Worm (Caenorhabditis elegans) whole organism, L3 larva: ENCODE measurements around the gene mtm-3.

ENCODE experiments used
- R02D3.7 ChIP-seq: fragments of 150-350 bp; optimal IDR thresholded peaks from 2 replicates; lab custom pipeline; 2014; ENCODE audit warnings: missing biosample characterization, missing genetic modification characterization
- ZK546.5 ChIP-seq: sonication (generic microtip); optimal IDR thresholded peaks from 2 replicates; lab custom pipeline; 2017; ENCODE audit warnings: missing biosample characterization, missing genetic modification characterization
- aly-2 ChIP-seq: fragments of 150-350 bp; optimal IDR thresholded peaks from 2 replicates; lab custom pipeline; 2014; ENCODE audit warnings: missing biosample characterization, missing genetic modification characterization
- ama-1 ChIP-seq: fragments of 150-350 bp; optimal IDR thresholded peaks from 2 replicates; lab custom pipeline; 2018
- ceh-28 ChIP-seq: fragments of 150-350 bp; optimal IDR thresholded peaks from 2 replicates; lab custom pipeline; 2014; ENCODE audit warnings: missing biosample characterization, missing genetic modification reagents, missing genetic modification characterization
- ceh-82 ChIP-seq: fragments of 150-350 bp; optimal IDR thresholded peaks from 2 replicates; lab custom pipeline; 2014; ENCODE audit warnings: missing biosample characterization, missing genetic modification characterization
- ceh-9 ChIP-seq: sonication (generic microtip); optimal IDR thresholded peaks from 2 replicates; lab custom pipeline; 2018; ENCODE audit warnings: missing biosample characterization, missing genetic modification characterization
- daf-12 ChIP-seq: fragments of 150-350 bp; optimal IDR thresholded peaks from 2 replicates; lab custom pipeline; 2014; ENCODE audit warnings: missing biosample characterization, missing genetic modification reagents, missing genetic modification characterization
- egl-27 ChIP-seq: sonication (generic microtip); optimal IDR thresholded peaks from 4 replicates; lab custom pipeline; 2017; ENCODE audit warnings: missing biosample characterization, missing genetic modification reagents, missing genetic modification characterization
- elt-1 ChIP-seq: fragments of 150-350 bp; optimal IDR thresholded peaks from 2 replicates; lab custom pipeline; 2014; ENCODE audit warnings: missing biosample characterization, missing genetic modification characterization
- elt-2 ChIP-seq: sonication (generic microtip); optimal IDR thresholded peaks from 2 replicates; lab custom pipeline; 2016; ENCODE audit warnings: missing genetic modification reagents, mild to moderate bottlenecking, missing genetic modification characterization, missing compliant biosample characterization
- elt-3 ChIP-seq, 3 experiments: fragments of 150-350 bp in 1 of 3; sonication (generic microtip) in 2 of 3; optimal IDR thresholded peaks; 2 replicates in 2 of 3; 4 replicates in 1 of 3; lab custom pipeline; 2014 to 2017; ENCODE audit warnings: missing biosample characterization in 3 of 3, missing genetic modification characterization in 3 of 3
- fkh-10 ChIP-seq: sonication (generic microtip); optimal IDR thresholded peaks from 2 replicates; lab custom pipeline; 2017; ENCODE audit warnings: missing biosample characterization, missing genetic modification reagents, missing genetic modification characterization
- fkh-2 ChIP-seq: fragments of 150-350 bp; optimal IDR thresholded peaks from 2 replicates; lab custom pipeline; 2014; ENCODE audit warnings: missing biosample characterization, missing genetic modification reagents, missing genetic modification characterization
- fos-1 ChIP-seq: fragments of 150-350 bp; optimal IDR thresholded peaks from 2 replicates; lab custom pipeline; 2014; ENCODE audit warnings: missing biosample characterization, missing genetic modification characterization
- hmg-11 ChIP-seq: sonication (generic microtip); optimal IDR thresholded peaks from 2 replicates; lab custom pipeline; 2016; ENCODE audit warnings: missing genetic modification characterization, missing compliant biosample characterization
- jun-1 ChIP-seq: fragments of 150-350 bp; optimal IDR thresholded peaks from 2 replicates; lab custom pipeline; 2014; ENCODE audit warnings: missing biosample characterization, missing genetic modification reagents, missing genetic modification characterization
- lin-15B ChIP-seq: fragments of 150-350 bp; optimal IDR thresholded peaks from 2 replicates; lab custom pipeline; 2014; ENCODE audit warnings: missing biosample characterization, missing genetic modification characterization
- lin-39 ChIP-seq: fragments of 150-350 bp; optimal IDR thresholded peaks from 2 replicates; lab custom pipeline; 2018; ENCODE audit warnings: missing biosample characterization, missing genetic modification reagents, missing genetic modification characterization
- lsy-12 ChIP-seq: sonication (generic microtip); optimal IDR thresholded peaks from 2 replicates; lab custom pipeline; 2016; ENCODE audit warnings: mild to moderate bottlenecking, missing genetic modification characterization, missing compliant biosample characterization
- mdl-1 ChIP-seq: fragments of 150-350 bp; optimal IDR thresholded peaks from 2 replicates; lab custom pipeline; 2014; ENCODE audit warnings: missing biosample characterization, missing genetic modification characterization
- nfya-1 ChIP-seq: sonication (generic microtip); optimal IDR thresholded peaks from 2 replicates; lab custom pipeline; 2017; ENCODE audit warnings: missing genetic modification characterization, mild to moderate bottlenecking, missing compliant biosample characterization, antibody characterized with exemption, moderate library complexity; ENCODE audit not compliant: insufficient read depth
- nhr-12 ChIP-seq: fragments of 150-350 bp; optimal IDR thresholded peaks from 2 replicates; lab custom pipeline; 2014; ENCODE audit warnings: missing biosample characterization, missing genetic modification characterization
- nhr-23 ChIP-seq: fragments of 150-350 bp; optimal IDR thresholded peaks from 2 replicates; lab custom pipeline; 2014; ENCODE audit warnings: missing biosample characterization, missing genetic modification reagents, missing genetic modification characterization
- nhr-237 ChIP-seq: fragments of 150-350 bp; optimal IDR thresholded peaks from 2 replicates; lab custom pipeline; 2014; ENCODE audit warnings: missing biosample characterization, missing genetic modification characterization
- nhr-25 ChIP-seq: sonication (generic microtip); optimal IDR thresholded peaks from 2 replicates; lab custom pipeline; 2017; ENCODE audit warnings: missing biosample characterization, missing genetic modification characterization
- nhr-43 ChIP-seq: sonication (generic microtip); optimal IDR thresholded peaks from 2 replicates; lab custom pipeline; 2016; ENCODE audit warnings: mild to moderate bottlenecking, missing genetic modification characterization, missing compliant biosample characterization; ENCODE audit not compliant: poor library complexity, severe bottlenecking
- nhr-77 ChIP-seq: fragments of 150-350 bp; optimal IDR thresholded peaks from 2 replicates; lab custom pipeline; 2014; ENCODE audit warnings: missing biosample characterization, missing genetic modification characterization
- pha-4 ChIP-seq: fragments of 150-350 bp; optimal IDR thresholded peaks from 2 replicates; lab custom pipeline; 2014; ENCODE audit warnings: missing biosample characterization, missing genetic modification reagents, missing genetic modification characterization
- pqm-1 ChIP-seq: fragments of 150-350 bp; optimal IDR thresholded peaks from 2 replicates; lab custom pipeline; 2017; ENCODE audit warnings: missing biosample characterization, missing genetic modification characterization, inconsistent platforms
- sea-2 ChIP-seq: fragments of 150-350 bp; sonication (generic microtip); optimal IDR thresholded peaks from 4 replicates; lab custom pipeline; 2014; ENCODE audit warnings: missing biosample characterization, missing genetic modification reagents, missing genetic modification characterization
- skn-1 ChIP-seq: fragments of 150-350 bp; optimal IDR thresholded peaks from 2 replicates; lab custom pipeline; 2014; ENCODE audit warnings: missing biosample characterization, missing genetic modification characterization
- snpc-4 ChIP-seq: fragments of 150-350 bp; optimal IDR thresholded peaks from 2 replicates; lab custom pipeline; 2014; ENCODE audit warnings: missing biosample characterization, missing genetic modification characterization
- unc-62 ChIP-seq: fragments of 150-350 bp; sonication (generic microtip); optimal IDR thresholded peaks from 4 replicates; lab custom pipeline; 2014; ENCODE audit warnings: missing biosample characterization, missing genetic modification reagents, missing genetic modification characterization
- zag-1 ChIP-seq: fragments of 150-350 bp; optimal IDR thresholded peaks from 2 replicates; lab custom pipeline; 2014; ENCODE audit warnings: missing biosample characterization, missing genetic modification characterization
- ztf-11 ChIP-seq: fragments of 150-350 bp; optimal IDR thresholded peaks from 2 replicates; lab custom pipeline; 2014; ENCODE audit warnings: missing biosample characterization, missing genetic modification characterization
- ztf-4 ChIP-seq: fragments of 150-350 bp; optimal IDR thresholded peaks from 2 replicates; lab custom pipeline; 2014; ENCODE audit warnings: missing biosample characterization, missing genetic modification characterization

The mtm-3 gene

DNA sequence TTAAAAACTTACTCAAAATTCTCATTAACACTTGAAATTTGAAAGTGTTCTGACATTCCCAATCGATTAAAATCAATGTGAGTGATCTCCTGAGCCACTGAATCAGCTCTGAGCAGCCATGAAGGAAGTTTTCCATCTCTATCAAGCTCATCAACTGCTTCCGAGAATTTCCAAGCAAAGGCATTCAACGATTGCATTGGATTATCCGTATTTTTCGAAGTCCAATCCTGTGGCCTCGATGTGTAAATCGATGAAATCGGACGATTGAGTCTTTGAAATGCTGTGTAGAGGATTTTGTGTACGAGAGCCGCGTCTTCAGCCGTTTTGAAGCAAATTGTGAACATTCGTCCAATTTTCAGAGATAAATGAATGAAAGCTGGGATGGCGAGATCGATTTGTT is 4.3 kb downstream of the mtm-3 start:
- TF ChIP-seq ama-1 (lab: Kevin White, UChicago) (peak; percentile 67), R02D3.7 (tag; lab: Kevin White, UChicago) (no peak)

DNA sequence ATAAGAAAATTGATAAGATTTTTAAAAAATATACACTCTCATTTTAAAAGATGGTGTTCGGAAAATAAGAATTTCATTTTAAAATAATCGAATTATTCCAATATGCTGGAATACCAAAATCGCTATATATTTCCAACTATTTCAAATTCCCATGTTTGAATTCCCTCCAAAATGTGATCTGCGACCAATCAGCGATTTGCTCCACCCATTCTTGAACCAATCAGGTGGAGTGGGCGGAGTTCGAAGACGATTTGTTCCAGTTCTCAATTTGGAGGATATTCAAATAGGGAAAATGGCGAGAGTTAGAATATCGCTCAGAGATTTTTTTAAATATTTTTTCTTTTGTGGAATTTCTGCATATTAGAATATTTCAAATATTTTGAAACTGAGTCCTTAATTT is 9.4 kb downstream of the mtm-3 start:
- TF ChIP-seq ceh-28 (tag; lab: Kevin White, UChicago) (no peak), fkh-10 (no peak), lin-39 (tag; lab: Kevin White, UChicago) (no peak), elt-2 (tag; lab: Kevin White, UChicago) (peak; percentile 1), nhr-23 (tag; lab: Kevin White, UChicago) (no peak), nfya-1 (peak; percentile 99), sea-2 (GFP tag; lab: Kevin White, UChicago) (no peak), egl-27 (no peak), daf-12 (tag; lab: Kevin White, UChicago) (no peak), nhr-77 (tag; lab: Kevin White, UChicago) (no peak), jun-1 (tag; lab: Kevin White, UChicago) (no peak), skn-1 (tag; lab: Kevin White, UChicago) (no peak), zag-1 (tag; lab: Kevin White, UChicago) (no peak), pha-4 (tag; lab: Kevin White, UChicago) (no peak), snpc-4 (no peak), lin-15B (tag; lab: Kevin White, UChicago) (peak; percentile 3), ZK546.5 (tag; lab: Kevin White, UChicago) (no peak)

DNA sequence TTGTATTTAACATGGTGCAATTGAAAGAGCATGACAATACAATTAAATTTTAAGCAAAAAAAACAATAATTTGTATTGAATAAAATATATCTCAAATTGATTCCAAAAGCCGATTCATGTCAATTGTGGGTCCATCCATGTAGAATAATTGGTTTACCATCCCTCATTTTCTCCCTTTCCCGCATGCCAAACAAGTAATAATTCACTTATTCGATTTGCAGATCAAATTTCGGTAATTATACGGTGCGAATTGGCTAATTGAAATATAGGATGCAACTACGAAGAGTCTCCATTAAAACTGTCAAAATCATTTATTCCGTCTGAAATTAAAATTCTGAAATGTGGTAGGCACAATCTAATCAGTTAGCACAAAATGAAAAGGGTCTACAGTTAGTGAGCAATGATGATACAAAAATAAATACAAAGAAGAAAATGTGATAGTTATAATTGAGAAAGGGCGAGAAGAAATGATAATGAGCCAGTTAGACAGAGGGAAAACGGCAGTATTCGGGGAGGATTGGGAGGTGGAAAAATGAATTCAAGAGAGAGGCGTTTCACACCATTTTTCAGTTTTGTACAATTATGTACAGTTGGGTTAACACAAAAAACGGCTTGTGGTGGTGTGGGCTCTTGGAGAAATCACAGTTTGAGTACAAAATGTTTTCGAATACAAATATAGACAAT is 10.4 kb downstream of the mtm-3 start:
- TF ChIP-seq ama-1 (lab: Kevin White, UChicago) (peak; percentile 8), nhr-25 (peak; percentile 33), elt-1 (tag; lab: Kevin White, UChicago) (no peak), unc-62 (GFP tag; lab: Kevin White, UChicago) (no peak), ztf-4 (tag; lab: Kevin White, UChicago) (peak; percentile 39)

DNA sequence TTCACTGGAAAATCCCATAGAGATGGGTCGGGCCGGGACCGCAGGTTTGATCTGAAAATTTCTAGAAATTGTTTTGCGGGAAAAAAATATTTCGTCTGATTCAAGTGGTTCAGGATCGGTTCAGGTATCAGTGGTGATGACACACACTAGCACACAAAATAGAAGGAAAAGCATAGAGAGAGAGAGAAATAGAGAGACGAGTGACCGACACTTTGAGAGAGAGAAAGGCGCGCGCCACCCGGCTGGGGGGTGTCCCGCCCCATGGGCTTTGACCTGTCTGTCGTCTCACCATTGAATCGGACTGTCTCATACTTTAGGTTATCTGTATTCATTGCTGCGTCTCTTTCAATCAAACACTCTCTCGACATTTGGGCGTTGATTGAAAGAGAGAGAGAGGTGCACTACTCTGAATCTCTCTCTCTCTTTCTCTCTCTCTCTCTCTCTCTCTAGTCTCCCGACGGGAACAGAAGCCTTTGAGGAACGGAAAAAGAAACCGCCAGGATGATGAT is 13.8 kb downstream of the mtm-3 start, which contains the start of gene acy-3:
Gene acy-3, minus strand, starts transcription at position 51 of the 509 bp plus-strand sequence.
- TF ChIP-seq mdl-1 = no peak
- peak; percentile 48 for TF ChIP-seq ceh-28 (tag; lab: Kevin White, UChicago)
- peak; percentile 72 for TF ChIP-seq pha-4 (tag; lab: Kevin White, UChicago)
- TF ChIP-seq pqm-1 (tag; lab: Kevin White, UChicago) = peak; percentile 43
- TF ChIP-seq nfya-1 = peak; percentile 75
- peak; percentile 22 for TF ChIP-seq lsy-12 (tag; lab: Kevin White, UChicago)
- peak; percentile 5 for TF ChIP-seq nhr-25
- TF ChIP-seq nhr-237 (tag; lab: Kevin White, UChicago) = no peak
- peak; percentile 69 for TF ChIP-seq nhr-23 (tag; lab: Kevin White, UChicago)
- peak; percentile 66 for TF ChIP-seq nhr-43 (tag; lab: Kevin White, UChicago)
- no peak for TF ChIP-seq ZK546.5 (tag; lab: Kevin White, UChicago)
- TF ChIP-seq snpc-4 = peak; percentile 45
- TF ChIP-seq elt-2 (tag; lab: Kevin White, UChicago) = peak; percentile 52
- TF ChIP-seq nhr-12 = no peak
- TF ChIP-seq unc-62 (GFP tag; lab: Kevin White, UChicago) = peak; percentile 49
- peak; percentile 24 for TF ChIP-seq hmg-11 (tag; lab: Kevin White, UChicago)
- TF ChIP-seq, all 47 proteins: peak for 12

DNA sequence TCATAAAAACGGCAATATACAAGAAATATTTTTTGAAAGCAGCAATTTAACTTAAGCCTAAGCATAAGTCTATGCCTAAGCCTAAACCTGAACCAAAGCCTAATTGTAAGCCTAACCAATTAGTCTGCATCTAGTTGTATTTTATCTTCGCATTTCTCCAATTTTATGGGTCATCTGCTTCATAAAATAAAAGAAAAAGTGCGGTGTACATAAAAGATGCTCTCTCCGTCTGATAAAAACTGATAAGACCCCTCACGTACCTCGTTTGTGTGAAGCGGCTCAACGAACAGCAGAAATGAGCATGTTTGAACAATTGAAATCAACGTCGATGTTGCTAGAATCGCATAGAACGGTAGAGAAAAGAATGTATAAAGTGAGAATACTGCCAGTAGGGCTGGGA is 15.2 kb downstream of the mtm-3 start:
- TF ChIP-seq nhr-23 (tag; lab: Kevin White, UChicago) = no peak
- TF ChIP-seq jun-1 (tag; lab: Kevin White, UChicago) = no peak
- TF ChIP-seq lsy-12 (tag; lab: Kevin White, UChicago) = no peak
- no peak for TF ChIP-seq nhr-237 (tag; lab: Kevin White, UChicago)
- TF ChIP-seq R02D3.7 (tag; lab: Kevin White, UChicago) = no peak
- TF ChIP-seq elt-2 (tag; lab: Kevin White, UChicago) = peak; percentile 64
- TF ChIP-seq skn-1 (tag; lab: Kevin White, UChicago) = no peak
- no peak for TF ChIP-seq ceh-82 (tag; lab: Kevin White, UChicago)
- TF ChIP-seq ceh-28 (tag; lab: Kevin White, UChicago) = no peak
- TF ChIP-seq aly-2 (tag; lab: Kevin White, UChicago) = no peak
- no peak for TF ChIP-seq fos-1 (tag; lab: Kevin White, UChicago)
- TF ChIP-seq fkh-2 (tag; lab: Kevin White, UChicago) = no peak
- no peak for TF ChIP-seq lin-39 (tag; lab: Kevin White, UChicago)
- TF ChIP-seq sea-2 (GFP tag; lab: Kevin White, UChicago) = no peak
- TF ChIP-seq fkh-10 = no peak
- no peak for TF ChIP-seq hmg-11 (tag; lab: Kevin White, UChicago)
- TF ChIP-seq ceh-9 (tag; lab: Kevin White, UChicago) = no peak
- TF ChIP-seq ztf-11 (tag; lab: Kevin White, UChicago) = no peak
- TF ChIP-seq unc-62 (GFP tag; lab: Kevin White, UChicago) = no peak
- TF ChIP-seq elt-3 (tag; optimal IDR thresholded peaks at IDR 0.05; lab: Kevin White, UChicago) = no peak
- TF ChIP-seq elt-1 (tag; lab: Kevin White, UChicago) = no peak
- peak; percentile 53 for TF ChIP-seq pqm-1 (tag; lab: Kevin White, UChicago)
- TF ChIP-seq pha-4 (tag; lab: Kevin White, UChicago) = peak; percentile 14
- TF ChIP-seq nhr-12 = no peak
